Worm (Caenorhabditis elegans): ENCODE measurements around the gene srw-134.

DNA sequence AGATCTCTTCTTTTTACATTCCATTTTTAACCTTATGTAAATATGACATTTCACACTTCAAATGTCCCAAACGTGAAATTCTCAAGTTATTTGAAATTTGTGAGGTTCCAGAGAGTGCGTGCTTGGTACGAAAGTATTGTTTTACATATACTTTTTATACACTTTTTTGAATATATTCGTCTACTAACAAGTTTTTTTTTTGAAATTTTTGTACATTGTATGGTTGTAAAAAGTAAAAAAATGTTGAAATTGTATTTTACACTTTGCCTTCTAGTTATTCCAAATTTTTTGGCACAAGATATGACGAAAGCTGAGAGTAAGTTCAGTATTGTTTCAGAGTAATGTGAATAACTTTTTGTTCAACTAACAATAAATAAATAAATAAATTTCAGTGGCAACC, 22.3 kb upstream of the srw-134 start, which contains the start of gene lgc-1:
- TF ChIP-seq dao-5 (tag; optimal IDR thresholded peaks at IDR 0.05): no peak
- no peak for TF ChIP-seq him-1 (tag; optimal IDR thresholded peaks at IDR 0.05)
- TF ChIP-seq W03F9.2 (tag; optimal IDR thresholded peaks at IDR 0.05): no peak
